Fruit fly (Drosophila melanogaster) whole organism, prepupa: ENCODE data around the gene CG9312.

Source experiments
- Blimp-1 ChIP-seq: fragments of 200-800 bp; sonication (Bioruptor generic); optimal IDR thresholded peaks from 3 replicates; lab custom pipeline; 2017; ENCODE audit warnings: missing biosample characterization, missing genetic modification characterization, mild to moderate bottlenecking, moderate library complexity, missing genetic modification reagents
- CG4318 ChIP-seq: fragments of 200-800 bp; sonication (Bioruptor generic); optimal IDR thresholded peaks from 3 replicates; lab custom pipeline; 2017; ENCODE audit warnings: missing biosample characterization, mild to moderate bottlenecking, missing genetic modification characterization
- Eip78C ChIP-seq: fragments of 200-800 bp; sonication (Bioruptor generic); peaks from one replicate; lab custom pipeline; 2016; ENCODE audit warnings: missing biosample characterization, missing genetic modification characterization
- Hr4 ChIP-seq: fragments of 200-800 bp; sonication (Bioruptor generic); optimal IDR thresholded peaks from 3 replicates; lab custom pipeline; 2016; ENCODE audit warnings: missing biosample characterization, missing genetic modification characterization
- Sox102F ChIP-seq: fragments of 200-800 bp; sonication (Bioruptor generic); optimal IDR thresholded peaks from 2 replicates; lab custom pipeline; 2016; ENCODE audit warnings: missing biosample characterization, mild to moderate bottlenecking, missing genetic modification characterization
- Sox14 ChIP-seq: fragments of 200-800 bp; sonication (Bioruptor generic); optimal IDR thresholded peaks from 3 replicates; lab custom pipeline; 2016; ENCODE audit warnings: missing biosample characterization, missing genetic modification characterization
- fkh ChIP-seq: fragments of 200-800 bp; sonication (Bioruptor generic); optimal IDR thresholded peaks from 3 replicates; lab custom pipeline; 2017; ENCODE audit warnings: missing biosample characterization, mild to moderate bottlenecking, missing genetic modification characterization, moderate library complexity

DNA sequence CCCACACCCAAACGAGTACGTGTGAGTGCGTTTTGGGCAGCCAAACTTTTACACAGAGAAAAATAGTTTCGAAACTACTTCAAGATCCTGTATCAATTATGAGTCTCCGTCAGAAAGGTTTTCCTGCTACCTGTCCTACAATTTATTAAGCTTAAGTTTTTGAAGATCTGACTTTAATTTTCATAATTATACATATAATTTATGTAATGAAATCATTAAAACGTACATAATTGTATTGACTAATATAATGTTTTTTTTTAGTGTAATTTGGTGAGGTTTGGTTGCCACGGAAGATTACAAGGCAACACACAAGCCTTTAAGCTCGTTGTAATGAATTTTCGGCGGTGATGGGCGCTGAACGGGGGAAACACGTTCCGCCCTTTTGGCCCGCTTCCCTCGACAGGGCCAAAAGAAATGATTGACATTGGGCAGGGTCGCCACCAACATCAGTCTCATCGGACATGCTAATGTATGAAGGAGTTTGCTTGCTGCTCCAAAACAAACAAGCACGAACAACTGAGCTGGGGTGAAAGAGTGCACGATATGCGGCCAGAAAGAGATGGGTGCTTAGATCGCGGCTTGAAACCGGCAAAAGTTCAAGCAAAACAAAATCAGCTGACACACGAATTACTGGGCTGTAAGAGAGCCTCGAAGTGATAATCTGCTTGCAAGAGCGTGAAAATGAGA, 28.6 kb downstream of the CG9312 start:
- peak; percentile 57 for TF ChIP-seq Hr4 (GFP tag; lab: Kevin White, UChicago)
- peak; percentile 37 for TF ChIP-seq Sox14 (GFP tag; lab: Kevin White, UChicago)
- peak; percentile 81 for TF ChIP-seq Eip78C (GFP tag; lab: Kevin White, UChicago)
- peak; percentile 84 for TF ChIP-seq Sox102F (GFP tag; lab: Kevin White, UChicago)
- peak; percentile 51 for TF ChIP-seq CG4318
- TF ChIP-seq Blimp-1, result peak; percentile 66
- TF ChIP-seq fkh, result no peak
